Fruit fly (Drosophila melanogaster): ENCODE measurements around the gene CG31189.

DNA sequence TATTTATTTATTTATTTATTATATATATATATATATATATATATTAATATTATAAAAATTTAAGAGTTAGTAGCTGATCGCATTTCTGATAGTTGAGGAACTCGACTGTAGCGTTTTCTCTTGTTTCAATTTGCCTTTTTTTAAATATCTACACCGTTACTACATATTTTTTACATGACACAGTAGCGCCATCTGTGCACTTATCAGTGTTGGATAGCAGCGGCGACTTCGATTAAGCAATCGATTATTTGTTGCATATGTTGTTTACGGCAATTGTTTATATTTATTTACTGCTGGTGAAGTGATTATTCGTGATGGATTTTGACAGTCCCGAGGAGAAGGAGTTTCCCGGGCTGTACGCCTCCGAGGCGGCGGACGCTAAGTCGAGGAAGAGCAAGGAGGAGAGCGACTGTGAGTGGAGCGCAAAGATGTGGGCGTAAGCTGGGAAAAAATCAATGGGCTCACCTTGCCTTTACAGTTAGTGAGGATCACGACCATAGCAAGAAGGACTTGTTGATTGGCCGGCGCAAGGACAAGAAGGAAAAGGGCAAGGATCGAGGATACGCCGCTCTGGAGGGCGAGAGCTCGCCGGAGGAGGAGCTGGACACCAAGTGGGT lies 28.1 kb downstream of the CG31189 start, which contains the start of gene Rlip:
- TF ChIP-seq CG14655 (GFP tag; optimal IDR thresholded peaks at IDR 0.05) (peak; percentile 63), fd96Ca (GFP tag; IDR thresholded peaks at IDR 0.05) (peak; percentile 84), EcR (GFP tag; optimal IDR thresholded peaks at IDR 0.05) (no peak), CG15710 (tag; optimal IDR thresholded peaks at IDR 0.05) (no peak), CG10348 (GFP tag; IDR thresholded peaks at IDR 0.05) (no peak), CG12605 (GFP tag; IDR thresholded peaks at IDR 0.05) (no peak)

Data from whole organism, pupa.